Worm (Caenorhabditis elegans) whole organism, young adult: ENCODE measurements around the gene C31C9.9.

Experiments used
- B0019.2 ChIP-seq: fragments of 200-800 bp; sonication (Bioruptor generic); conservative IDR thresholded peaks from 2 replicates; pipeline ENCODE4 v1.3.6; 2022; ENCODE audit warnings: missing genetic modification reagents, missing genetic modification characterization, missing compliant biosample characterization
- B0035.1 ChIP-seq: sonication (generic microtip); optimal IDR thresholded peaks from 2 replicates; lab custom pipeline; 2016; ENCODE audit warnings: missing genetic modification characterization, mild to moderate bottlenecking, missing compliant biosample characterization, missing genotype, missing genetic modification reagents
- B0261.1 ChIP-seq: sonication (generic microtip); optimal IDR thresholded peaks from 2 replicates; lab custom pipeline; 2016; ENCODE audit warnings: mild to moderate bottlenecking, missing genetic modification characterization, moderate library complexity, missing compliant biosample characterization
- B0336.3 ChIP-seq: fragments of 200-800 bp; sonication (Bioruptor generic); IDR thresholded peaks from 2 replicates; pipeline ENCODE4 v1.3.6; 2022; ENCODE audit warnings: missing genetic modification characterization, missing compliant biosample characterization
- F10E7.11 ChIP-seq: sonication (generic microtip); optimal IDR thresholded peaks from 2 replicates; lab custom pipeline; 2017; ENCODE audit warnings: mild to moderate bottlenecking, missing genetic modification characterization, moderate library complexity, missing compliant biosample characterization
- F37B4.10 ChIP-seq: fragments of 200-800 bp; sonication (Bioruptor generic); IDR thresholded peaks from 2 replicates; pipeline ENCODE4 v1.3.6; 2022; ENCODE audit warnings: missing genetic modification characterization, missing compliant biosample characterization
- K12H6.12 ChIP-seq: fragments of 200-800 bp; sonication (Bioruptor generic); optimal IDR thresholded peaks from 2 replicates; lab custom pipeline; 2018; ENCODE audit warnings: mild to moderate bottlenecking, missing genetic modification characterization, missing compliant biosample characterization
- ZK185.1 ChIP-seq: sonication (generic microtip); optimal IDR thresholded peaks from 2 replicates; lab custom pipeline; 2016; ENCODE audit warnings: mild to moderate bottlenecking, missing genetic modification characterization, missing compliant biosample characterization; ENCODE audit not compliant: poor library complexity, severe bottlenecking
- akir-1 ChIP-seq: fragments of 200-800 bp; sonication (Bioruptor generic); optimal IDR thresholded peaks from 2 replicates; lab custom pipeline; 2018; ENCODE audit warnings: mild to moderate bottlenecking, missing genetic modification characterization, moderate library complexity, missing compliant biosample characterization
- ama-1 ChIP-seq, 3 experiments: fragments of 150-350 bp in 1 of 3; sonication (generic microtip) in 2 of 3; optimal IDR thresholded peaks; 2 replicates each; lab custom pipeline; 2014 to 2018; ENCODE audit warnings: missing biosample characterization in 2 of 3, missing genetic modification characterization in 2 of 3, missing genetic modification reagents in 2 of 3
- atf-7 ChIP-seq: sonication (generic microtip); optimal IDR thresholded peaks from 2 replicates; lab custom pipeline; 2017; ENCODE audit warnings: mild to moderate bottlenecking, missing genetic modification characterization, missing compliant biosample characterization
- athp-1 ChIP-seq: sonication (generic microtip); optimal IDR thresholded peaks from 2 replicates; lab custom pipeline; 2017; ENCODE audit warnings: mild to moderate bottlenecking, missing genetic modification characterization, missing compliant biosample characterization
- bed-1 ChIP-seq: fragments of 200-800 bp; sonication (Bioruptor generic); IDR thresholded peaks from 2 replicates; pipeline ENCODE4 v1.3.6; 2022; ENCODE audit warnings: missing genetic modification reagents, missing genetic modification characterization, missing compliant biosample characterization
- bed-2 ChIP-seq: fragments of 200-800 bp; sonication (Bioruptor generic); IDR thresholded peaks from 2 replicates; pipeline ENCODE4 v1.3.6; 2022; ENCODE audit warnings: missing genetic modification reagents, missing genetic modification characterization, missing compliant biosample characterization
- ceh-27 ChIP-seq: fragments of 200-800 bp; sonication (Bioruptor generic); optimal IDR thresholded peaks from 2 replicates; lab custom pipeline; 2018; ENCODE audit warnings: mild to moderate bottlenecking, missing genetic modification characterization, moderate library complexity, missing compliant biosample characterization
- dox-1 ChIP-seq: fragments of 200-800 bp; sonication (Bioruptor generic); IDR thresholded peaks from 2 replicates; pipeline ENCODE4 v1.3.6; 2022; ENCODE audit warnings: missing genetic modification reagents, missing genetic modification characterization, missing compliant biosample characterization
- dpff-1 ChIP-seq: sonication (generic microtip); optimal IDR thresholded peaks from 2 replicates; lab custom pipeline; 2017; ENCODE audit warnings: mild to moderate bottlenecking, missing genetic modification characterization, missing compliant biosample characterization
- efl-1 ChIP-seq: fragments of 150-350 bp; optimal IDR thresholded peaks from 2 replicates; lab custom pipeline; 2014; ENCODE audit warnings: missing biosample characterization, missing genetic modification reagents, missing genetic modification characterization
- egl-44 ChIP-seq: fragments of 200-800 bp; sonication (Bioruptor generic); IDR thresholded peaks from 2 replicates; pipeline ENCODE4 v1.3.6; 2022; ENCODE audit warnings: missing genetic modification reagents, missing genetic modification characterization, missing compliant biosample characterization
- egrh-3 ChIP-seq: fragments of 200-800 bp; sonication (Bioruptor generic); IDR thresholded peaks from 2 replicates; pipeline ENCODE4 v1.3.6; 2022; ENCODE audit warnings: missing genetic modification reagents, missing genetic modification characterization, missing compliant biosample characterization
- him-1 ChIP-seq: sonication (generic microtip); optimal IDR thresholded peaks from 2 replicates; lab custom pipeline; 2016; ENCODE audit warnings: missing genotype, missing genetic modification reagents, missing genetic modification characterization, missing compliant biosample characterization
- hmg-20 ChIP-seq: fragments of 200-800 bp; sonication (Bioruptor generic); IDR thresholded peaks from 2 replicates; pipeline ENCODE4 v1.3.6; 2022; ENCODE audit warnings: missing genetic modification reagents, missing genetic modification characterization, missing compliant biosample characterization
- lin-26 ChIP-seq: fragments of 200-800 bp; sonication (Bioruptor generic); IDR thresholded peaks from 2 replicates; pipeline ENCODE4 v1.3.6; 2022; ENCODE audit warnings: missing genetic modification reagents, missing genetic modification characterization, missing compliant biosample characterization
- lsy-27 ChIP-seq: sonication (generic microtip); optimal IDR thresholded peaks from 2 replicates; lab custom pipeline; 2017; ENCODE audit warnings: missing genetic modification characterization, mild to moderate bottlenecking, missing compliant biosample characterization, antibody characterized with exemption, missing genotype, borderline replicate concordance; ENCODE audit not compliant: insufficient read depth
- madf-10 ChIP-seq: sonication (generic microtip); optimal IDR thresholded peaks from 2 replicates; lab custom pipeline; 2016; ENCODE audit warnings: mild to moderate bottlenecking, missing genetic modification characterization, missing compliant biosample characterization
- madf-6 ChIP-seq: fragments of 200-800 bp; sonication (Bioruptor generic); IDR thresholded peaks from 2 replicates; pipeline ENCODE4 v1.3.6; 2022; ENCODE audit warnings: missing genetic modification reagents, missing genetic modification characterization, missing compliant biosample characterization
- madf-8 ChIP-seq: fragments of 200-800 bp; sonication (Bioruptor generic); conservative IDR thresholded peaks from 2 replicates; pipeline ENCODE4 v1.3.6; 2022; ENCODE audit warnings: missing genetic modification reagents, missing genetic modification characterization, missing compliant biosample characterization
- mcd-1 ChIP-seq: fragments of 200-800 bp; sonication (Bioruptor generic); IDR thresholded peaks from 2 replicates; pipeline ENCODE4 v1.3.6; 2022; ENCODE audit warnings: missing genetic modification reagents, missing genetic modification characterization, missing compliant biosample characterization
- nfyb-1 ChIP-seq: fragments of 200-800 bp; sonication (Bioruptor generic); IDR thresholded peaks from 2 replicates; pipeline ENCODE4 v1.3.6; 2022; ENCODE audit warnings: missing genetic modification reagents, missing genetic modification characterization, missing compliant biosample characterization
- nhr-120 ChIP-seq: fragments of 200-800 bp; sonication (Bioruptor generic); IDR thresholded peaks from 2 replicates; pipeline ENCODE4 v1.3.6; 2022; ENCODE audit warnings: missing genetic modification characterization, missing compliant biosample characterization
- nhr-179 ChIP-seq: sonication (generic microtip); optimal IDR thresholded peaks from 2 replicates; lab custom pipeline; 2016; ENCODE audit warnings: mild to moderate bottlenecking, missing genetic modification characterization, missing compliant biosample characterization
- nhr-80 ChIP-seq: sonication (generic microtip); optimal IDR thresholded peaks from 2 replicates; lab custom pipeline; 2016; ENCODE audit warnings: missing genetic modification characterization, missing compliant biosample characterization
- pha-4 ChIP-seq: fragments of 150-350 bp; sonication (generic microtip); optimal IDR thresholded peaks from 2 replicates; lab custom pipeline; 2014; ENCODE audit warnings: missing biosample characterization, missing genetic modification reagents, missing genetic modification characterization
- rpc-1 ChIP-seq, 2 experiments: fragments of 150-350 bp in 1 of 2; sonication (generic microtip) in 1 of 2; optimal IDR thresholded peaks; 2 replicates each; lab custom pipeline; 2014 to 2018; ENCODE audit warnings: missing biosample characterization in 1 of 2, missing genetic modification characterization in 1 of 2, missing genetic modification reagents in 1 of 2, missing genotype in 1 of 2
- snpc-4 ChIP-seq, 5 experiments: fragments of 150-350 bp in 1 of 5; sonication (generic microtip) in 4 of 5; optimal IDR thresholded peaks; 2 replicates each; lab custom pipeline; 2014 to 2018; ENCODE audit warnings: missing genetic modification characterization in 5 of 5, missing biosample characterization in 3 of 5, antibody characterized with exemption in 2 of 5, mild to moderate bottlenecking in 2 of 5, missing compliant biosample characterization in 2 of 5, missing genotype in 2 of 5, moderate library complexity in 2 of 5, missing genetic modification reagents in 1 of 5
- somi-1 ChIP-seq: fragments of 200-800 bp; sonication (Bioruptor generic); optimal IDR thresholded peaks from 2 replicates; lab custom pipeline; 2018; ENCODE audit warnings: mild to moderate bottlenecking, missing genetic modification characterization, missing compliant biosample characterization
- tbp1 ChIP-seq: fragments of 200-800 bp; sonication (Bioruptor generic); optimal IDR thresholded peaks from 2 replicates; lab custom pipeline; 2018; ENCODE audit warnings: mild to moderate bottlenecking, missing genetic modification characterization, missing compliant biosample characterization
- tbx-9 ChIP-seq: sonication (generic microtip); optimal IDR thresholded peaks from 2 replicates; lab custom pipeline; 2016; ENCODE audit warnings: borderline replicate concordance, missing genetic modification characterization, inconsistent platforms, missing compliant biosample characterization
- zfh-2 ChIP-seq: fragments of 200-800 bp; sonication (Bioruptor generic); conservative IDR thresholded peaks from 2 replicates; pipeline ENCODE4 v1.3.6; 2022; ENCODE audit warnings: missing genetic modification reagents, missing genetic modification characterization, missing compliant biosample characterization

C31C9.9 gene

DNA sequence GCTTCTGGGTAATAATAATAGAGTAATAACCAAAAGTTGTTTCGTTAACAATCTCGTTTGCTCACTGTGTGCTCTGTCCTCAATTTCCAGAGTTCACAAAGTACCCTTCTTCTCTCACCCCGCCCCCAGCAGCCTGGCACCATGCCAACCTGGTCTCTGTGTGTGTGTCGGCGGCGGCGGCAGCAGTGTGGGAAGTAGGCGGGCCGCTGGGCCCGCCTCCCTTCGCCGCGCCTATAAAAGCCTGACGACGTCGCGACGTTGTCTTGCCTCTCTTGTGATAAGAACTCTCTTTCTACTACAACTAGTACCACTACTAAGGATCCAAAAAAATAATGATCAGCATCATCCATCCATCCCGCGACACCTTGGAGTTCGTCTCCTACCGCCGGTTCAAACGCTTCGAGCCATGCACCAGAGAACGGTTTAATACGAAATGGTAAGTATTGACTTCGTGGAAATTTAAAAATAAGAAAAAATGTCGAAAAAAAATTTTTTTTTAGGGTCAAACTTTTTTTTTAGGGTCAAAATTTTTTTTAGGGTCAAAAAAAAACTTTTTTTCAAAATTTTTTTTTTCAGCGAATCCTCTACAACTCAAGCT lies 14.1 kb downstream of the C31C9.9 start, which contains the start of gene C31C9.7:
C31C9.7 (plus strand) TSS at position 261 of the 598 bp plus-strand sequence.
- TF ChIP-seq zfh-2 (GFP tag; lab: Robert Waterston, UW) (peak; percentile 86), somi-1 (no peak), him-1 (tag; lab: Kevin White, UChicago) (no peak), efl-1 (GFP tag; lab: Kevin White, UChicago) (no peak), hmg-20 (GFP tag; lab: Robert Waterston, UW) (no peak), bed-2 (GFP tag; lab: Robert Waterston, UW) (no peak), dpff-1 (tag; lab: Kevin White, UChicago) (no peak), B0336.3 (GFP tag; lab: Robert Waterston, UW) (peak; percentile 36; the same call in 1 of the 2 replicates), egrh-3 (GFP tag; lab: Robert Waterston, UW) (peak; percentile 83; the same call in 1 of the 2 replicates), dox-1 (GFP tag; lab: Robert Waterston, UW) (peak; percentile 28; the same call in 1 of the 2 replicates), F37B4.10 (GFP tag; lab: Robert Waterston, UW) (no peak), ama-1 (optimal IDR thresholded peaks at IDR 0.05; lab: Kevin White, UChicago) (peak; percentile 76), ama-1 (GFP tag; optimal IDR thresholded peaks at IDR 0.05; lab: Kevin White, UChicago) (no peak), bed-1 (GFP tag; lab: Robert Waterston, UW) (no peak), ZK185.1 (no peak), tbp1 (GFP tag; lab: Kevin White, UChicago) (peak; percentile 5), madf-10 (tag; lab: Kevin White, UChicago) (peak; percentile 25), lin-26 (0 out of 2 replicates have a peak, but pooled peaks have one; percentile 46), ceh-27 (no peak), nhr-80 (tag; lab: Kevin White, UChicago) (peak; percentile 64), mcd-1 (peak; percentile 12; the same call in 1 of the 2 replicates), egl-44 (GFP tag; lab: Robert Waterston, UW) (no peak), B0019.2 (GFP tag; lab: Robert Waterston, UW) (0 out of 2 replicates have a peak, but pooled peaks have one; percentile 25)

DNA sequence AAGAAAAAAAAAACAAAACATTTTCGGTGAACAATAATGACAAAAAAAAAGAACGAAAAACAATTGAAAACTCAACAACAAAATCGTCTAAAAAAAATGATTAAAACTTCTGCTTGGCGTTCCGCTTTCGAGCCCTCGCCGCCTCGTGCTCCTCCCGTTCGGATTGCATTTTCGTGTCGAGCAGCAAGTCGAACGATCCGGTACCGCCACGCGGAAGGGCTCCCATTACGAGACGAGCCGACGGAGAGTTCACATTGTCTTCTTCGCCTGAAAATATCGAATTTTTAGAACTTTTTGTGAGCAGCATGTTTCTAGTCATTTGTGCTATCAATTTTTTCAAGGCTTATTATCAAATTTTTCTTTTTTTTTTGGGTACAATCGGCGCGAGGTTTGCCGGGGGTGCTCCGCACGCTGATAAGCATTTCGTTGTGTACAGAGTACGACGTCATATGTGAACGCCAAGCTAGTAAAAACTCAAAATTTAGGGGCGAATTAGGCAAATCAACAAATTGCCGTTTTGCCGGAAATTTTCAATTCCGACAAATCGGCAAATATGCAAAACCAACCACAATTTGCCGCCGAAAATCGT lies 16.0 kb downstream of the C31C9.9 start:
- TF ChIP-seq nhr-80 (tag; lab: Kevin White, UChicago), result peak; percentile 86
- TF ChIP-seq zfh-2 (GFP tag; lab: Robert Waterston, UW), result peak; percentile 64
- TF ChIP-seq atf-7 (tag; lab: Kevin White, UChicago), result peak; percentile 21
- 0 out of 2 replicates have a peak, but pooled peaks have one; percentile 26 for TF ChIP-seq dox-1 (GFP tag; lab: Robert Waterston, UW)
- TF ChIP-seq madf-6, result no peak

DNA sequence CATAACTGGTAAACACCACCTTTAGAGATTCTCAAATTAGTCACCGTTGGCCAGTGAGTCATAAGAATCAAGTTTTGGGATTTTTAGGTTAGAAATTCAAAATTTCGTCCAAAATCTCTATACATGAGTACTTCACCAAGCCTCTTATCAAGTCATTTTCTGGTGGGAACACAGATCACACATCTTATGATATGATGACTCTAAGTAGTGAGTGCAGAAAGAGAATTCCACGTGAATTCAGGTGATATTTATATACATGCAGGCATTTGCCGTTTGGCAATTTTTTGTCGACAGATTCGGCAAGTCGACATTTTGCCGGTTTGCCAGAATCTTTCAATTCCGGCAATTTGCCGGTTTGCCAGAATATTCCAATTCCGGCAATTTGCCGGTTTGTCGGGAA lies 17.2 kb downstream of the C31C9.9 start:
- TF ChIP-seq nhr-120 (GFP tag; lab: Robert Waterston, UW) (no peak), B0035.1 (tag; lab: Kevin White, UChicago) (no peak), lsy-27 (tag; lab: Kevin White, UChicago) (no peak), nfyb-1 (GFP tag; lab: Robert Waterston, UW) (0 out of 2 replicates have a peak, but pooled peaks have one; percentile 33), nhr-80 (tag; lab: Kevin White, UChicago) (peak; percentile 20), nhr-179 (tag; lab: Kevin White, UChicago) (no peak)

DNA sequence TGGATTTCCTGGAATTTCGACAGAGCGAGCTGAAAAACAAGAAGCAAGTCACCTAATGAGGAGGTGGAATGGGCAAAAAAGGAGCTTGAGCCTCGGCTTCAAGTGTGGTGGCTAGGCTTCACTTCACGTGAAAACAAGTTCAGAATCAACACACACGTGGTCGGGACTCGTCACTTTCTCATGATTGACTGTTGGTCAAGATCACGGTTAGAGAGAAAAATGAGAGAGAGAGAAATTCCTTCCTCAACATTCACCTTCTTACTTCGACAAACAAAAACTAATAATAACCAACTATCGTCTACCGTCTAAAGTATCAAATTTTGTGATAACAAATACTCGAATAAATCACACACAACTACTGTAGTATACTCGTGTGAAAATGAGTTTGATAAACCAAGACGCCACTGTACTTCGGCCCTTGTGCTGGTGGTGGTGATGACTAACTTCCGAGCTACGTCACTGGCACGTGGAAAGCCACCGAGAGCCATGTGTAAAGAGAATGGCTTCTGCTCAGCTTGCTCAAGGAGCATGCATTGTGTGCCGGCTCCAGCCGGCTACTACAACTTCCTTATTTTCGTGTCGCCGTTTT lies 18.9 kb downstream of the C31C9.9 start:
- no peak for TF ChIP-seq B0261.1 (tag; lab: Kevin White, UChicago)
- no peak for TF ChIP-seq akir-1 (GFP tag; lab: Kevin White, UChicago)
- peak; percentile 24 for TF ChIP-seq K12H6.12 (tag; lab: Kevin White, UChicago)
- no peak for TF ChIP-seq pha-4 (tag; lab: Kevin White, UChicago)
- 0 out of 2 replicates have a peak, but pooled peaks have one; percentile 4 for TF ChIP-seq dox-1 (GFP tag; lab: Robert Waterston, UW)
- TF ChIP-seq rpc-1 (optimal IDR thresholded peaks at IDR 0.05; lab: Kevin White, UChicago), result no peak
- TF ChIP-seq rpc-1 (tag; optimal IDR thresholded peaks at IDR 0.05; lab: Kevin White, UChicago), result no peak
- TF ChIP-seq snpc-4 (GFP tag; optimal IDR thresholded peaks at IDR 0.05; lab: Kevin White, UChicago), result no peak
- TF ChIP-seq snpc-4 (tag; optimal IDR thresholded peaks at IDR 0.05; lab: Kevin White, UChicago), result no peak
- no peak for TF ChIP-seq tbx-9 (tag; lab: Kevin White, UChicago)
- no peak for TF ChIP-seq egl-44 (GFP tag; lab: Robert Waterston, UW)
- no peak for TF ChIP-seq athp-1 (tag; lab: Kevin White, UChicago)
- TF ChIP-seq F10E7.11 (tag; lab: Kevin White, UChicago), result no peak
- no peak for TF ChIP-seq madf-8
